Fruit fly (Drosophila melanogaster) whole organism: ENCODE results near the gene Evi5.

Source experiments
- CG8478 ChIP-seq: fragments of >200 bp; optimal IDR thresholded peaks from 2 replicates; lab custom pipeline; 2018; ENCODE audit warnings: inconsistent platforms
- Dll ChIP-seq: fragments of >200 bp; optimal IDR thresholded peaks from 2 replicates; lab custom pipeline; 2017
- EcR ChIP-seq, 2 experiments: fragments of >200 bp; optimal IDR thresholded peaks; 2 replicates each; lab custom pipeline; 2017; ENCODE audit warnings: missing biosample characterization in 2 of 2, missing genetic modification characterization in 2 of 2, missing genetic modification reagents in 2 of 2
- pan ChIP-seq: fragments of >200 bp; optimal IDR thresholded peaks from 2 replicates; lab custom pipeline; 2017
- psq ChIP-seq: fragments of >200 bp; optimal IDR thresholded peaks from 2 replicates; lab custom pipeline; 2017
- usp ChIP-seq: fragments of >200 bp; optimal IDR thresholded peaks from 2 replicates; lab custom pipeline; 2017; ENCODE audit warnings: missing biosample characterization, missing genetic modification characterization, mixed read lengths

Gene Evi5

DNA sequence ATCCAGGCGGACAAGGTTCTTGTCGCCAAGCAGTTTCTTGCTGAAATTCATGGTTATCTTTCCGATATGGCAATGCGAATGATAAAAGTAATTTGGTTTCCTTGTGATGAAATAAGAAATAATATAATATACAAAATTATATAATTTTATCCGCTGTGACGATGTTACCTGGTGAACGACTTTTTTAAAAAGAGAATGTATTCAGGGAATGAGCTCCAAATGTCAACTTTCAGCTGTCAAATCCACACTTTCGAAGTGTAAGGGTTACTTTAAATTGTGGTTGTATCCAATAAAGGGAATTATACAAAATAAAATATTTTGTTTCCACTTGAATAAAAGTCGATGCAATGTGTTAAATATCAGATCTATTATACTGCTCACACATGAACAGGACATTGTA is 37.3 kb upstream of the Evi5 start, which contains the start of gene CG33235:
Gene CG33235 (minus strand): TSS at position 101 of the 400 bp plus-strand sequence.
- TF ChIP-seq pan (lab: Kevin White, UChicago): no peak
- no peak for TF ChIP-seq usp
- no peak for TF ChIP-seq EcR (GFP tag; optimal IDR thresholded peaks at IDR 0.05; lab: Kevin White, UChicago)
- no peak for TF ChIP-seq CG8478 (lab: Kevin White, UChicago)
- TF ChIP-seq Dll (lab: Kevin White, UChicago): no peak

- TF ChIP-seq Dll (lab: Kevin White, UChicago) (no peak), CG8478 (lab: Kevin White, UChicago) (no peak), usp (no peak), EcR (GFP tag; optimal IDR thresholded peaks at IDR 0.05; lab: Kevin White, UChicago) (no peak), psq (no peak), pan (lab: Kevin White, UChicago) (no peak)
Observed at dm6 chrX:11485075-11485474, 30.9 kb upstream of the Evi5 start, which contains the start of gene Spase25. Gene Spase25 (plus strand): TSS chrX:11485250.

DNA sequence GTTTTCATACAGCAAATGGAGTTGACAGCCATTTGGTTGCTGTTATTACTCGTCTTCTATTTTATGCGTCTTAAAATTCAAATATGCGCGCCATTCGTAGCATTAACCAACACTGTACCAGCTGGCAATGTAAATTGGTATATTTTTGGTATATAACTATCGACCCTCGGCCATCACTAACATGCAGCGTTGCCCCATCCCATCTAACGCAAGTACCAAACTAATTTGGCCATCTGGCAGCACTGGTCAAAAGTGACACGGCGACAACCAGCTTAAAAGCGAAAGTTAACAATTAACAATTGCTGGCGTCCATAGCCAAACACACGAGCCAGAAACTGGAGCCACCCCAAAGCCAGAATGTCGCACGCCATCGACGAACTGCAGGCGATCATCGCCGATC is 29.1 kb upstream of the Evi5 start, which contains the start of gene Uba5:
Gene Uba5 (plus strand): TSS at position 222 of the 400 bp plus-strand sequence.
- TF ChIP-seq pan (lab: Kevin White, UChicago) (no peak), CG8478 (lab: Kevin White, UChicago) (no peak), usp (no peak), psq (no peak), Dll (lab: Kevin White, UChicago) (no peak), EcR (GFP tag; optimal IDR thresholded peaks at IDR 0.05; lab: Kevin White, UChicago) (no peak)

DNA sequence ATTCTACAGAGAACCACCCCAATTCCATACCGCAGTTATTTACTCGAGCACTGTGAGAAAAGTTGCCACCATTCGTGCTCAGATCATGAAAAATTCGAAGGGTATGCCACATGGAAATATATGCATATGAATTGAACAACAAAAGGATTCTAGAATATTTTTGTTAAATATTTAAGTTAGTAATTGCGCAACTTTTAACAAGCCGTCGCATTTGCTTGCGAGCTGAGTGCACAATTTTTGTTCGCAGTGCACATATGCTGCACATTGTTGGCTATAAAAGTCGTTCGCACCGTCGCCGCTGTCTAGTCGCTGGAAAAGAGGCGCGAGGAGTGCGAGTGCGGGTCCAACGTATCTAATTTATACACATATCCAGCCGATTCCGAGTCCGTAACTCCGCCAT is 22.6 kb upstream of the Evi5 start, which contains the start of gene Cyp4g15:
Gene Cyp4g15 (plus strand): TSS at position 301 of the 400 bp plus-strand sequence.
- TF ChIP-seq CG8478 (lab: Kevin White, UChicago) (no peak), pan (lab: Kevin White, UChicago) (no peak), Dll (lab: Kevin White, UChicago) (no peak), usp (no peak), psq (no peak), EcR (GFP tag; optimal IDR thresholded peaks at IDR 0.05; lab: Kevin White, UChicago) (no peak)

DNA sequence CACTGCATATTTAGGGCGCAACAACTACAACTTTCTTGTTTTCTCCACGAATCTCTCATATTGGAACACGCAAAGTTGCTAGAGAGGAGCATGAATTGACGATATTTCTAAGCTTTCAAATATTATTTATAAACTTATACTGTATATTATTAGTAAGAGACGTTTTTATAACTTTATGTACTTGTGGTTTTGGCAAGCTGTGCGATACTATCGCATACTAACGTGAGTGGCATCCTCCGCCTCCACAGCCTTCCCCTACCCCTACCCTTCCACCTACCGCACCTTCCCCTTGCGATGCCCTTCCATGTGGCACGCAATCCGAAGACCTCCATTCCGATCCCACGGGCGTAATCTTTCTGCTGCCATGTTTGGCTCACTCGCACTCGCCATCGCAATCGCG is 14.1 kb upstream of the Evi5 start:
- TF ChIP-seq psq (no peak), pan (lab: Kevin White, UChicago) (no peak), CG8478 (lab: Kevin White, UChicago) (no peak), usp (no peak), EcR (GFP tag; optimal IDR thresholded peaks at IDR 0.05; lab: Kevin White, UChicago) (no peak), Dll (lab: Kevin White, UChicago) (no peak)

- TF ChIP-seq usp (no peak), psq (no peak), EcR (GFP tag; optimal IDR thresholded peaks at IDR 0.05; lab: Kevin White, UChicago) (no peak), CG8478 (lab: Kevin White, UChicago) (no peak), pan (lab: Kevin White, UChicago) (no peak), Dll (lab: Kevin White, UChicago) (no peak)
Observed at dm6 chrX:11466757-11467156, 12.6 kb upstream of the Evi5 start.

- TF ChIP-seq pan (lab: Kevin White, UChicago): no peak
- TF ChIP-seq CG8478 (lab: Kevin White, UChicago): no peak
- no peak for TF ChIP-seq Dll (lab: Kevin White, UChicago)
- TF ChIP-seq usp: no peak
- TF ChIP-seq EcR (GFP tag; optimal IDR thresholded peaks at IDR 0.05; lab: Kevin White, UChicago): no peak
- no peak for TF ChIP-seq psq
Observed at dm6 chrX:11464047-11464446, 9.9 kb upstream of the Evi5 start.

- no peak for TF ChIP-seq EcR (GFP tag; optimal IDR thresholded peaks at IDR 0.05; lab: Kevin White, UChicago)
Observed at dm6 chrX:11458912-11459836, 5.0 kb upstream of the Evi5 start, which contains the start of gene CG43155. Gene CG43155 (plus strand): TSS chrX:11459786.

- TF ChIP-seq CG8478 (lab: Kevin White, UChicago) (no peak), Dll (lab: Kevin White, UChicago) (no peak), EcR (GFP tag; optimal IDR thresholded peaks at IDR 0.05; lab: Kevin White, UChicago) (no peak), usp (no peak), psq (no peak), pan (lab: Kevin White, UChicago) (no peak)
Observed at dm6 chrX:11457149-11457548, 3.0 kb upstream of the Evi5 start.

dm6 chrX:11453638-11454037 is 548 bp downstream of the Evi5 start:
- TF ChIP-seq CG8478 (lab: Kevin White, UChicago) (no peak), pan (lab: Kevin White, UChicago) (no peak), EcR (GFP tag; optimal IDR thresholded peaks at IDR 0.05; lab: Kevin White, UChicago) (no peak), psq (no peak), Dll (lab: Kevin White, UChicago) (no peak)

DNA sequence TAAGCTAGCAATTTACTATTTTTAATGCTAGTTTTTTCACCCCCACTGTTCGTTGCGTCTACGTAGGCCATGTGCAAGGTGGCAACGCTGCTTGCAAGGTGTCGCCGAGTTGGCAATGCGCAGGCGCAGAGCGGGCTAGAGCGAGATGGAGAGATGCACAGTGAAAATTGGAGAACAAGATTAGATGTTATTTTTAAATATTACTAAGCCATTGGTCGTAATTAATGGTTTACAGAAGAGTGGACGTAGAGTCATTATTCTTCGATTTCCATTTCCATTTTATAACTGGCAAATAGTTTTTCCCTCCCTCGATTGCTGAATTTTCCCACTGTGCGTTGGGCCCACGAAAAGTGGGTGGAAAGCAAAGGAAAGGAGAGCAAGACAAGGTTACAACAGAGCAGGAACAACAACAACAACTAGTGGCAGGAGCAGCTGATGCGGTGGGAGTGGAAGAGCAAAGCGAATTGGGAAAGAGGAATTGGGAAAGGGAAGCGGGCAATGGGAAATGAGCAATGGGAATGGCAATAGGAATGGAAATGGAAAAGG is 1.3 kb downstream of the Evi5 start:
- TF ChIP-seq EcR (GFP tag; optimal IDR thresholded peaks at IDR 0.05; lab: Kevin White, UChicago): no peak
- no peak for TF ChIP-seq psq
- TF ChIP-seq usp: no peak
- no peak for TF ChIP-seq CG8478 (lab: Kevin White, UChicago)
- no peak for TF ChIP-seq Dll (lab: Kevin White, UChicago)
- TF ChIP-seq pan (lab: Kevin White, UChicago): no peak

DNA sequence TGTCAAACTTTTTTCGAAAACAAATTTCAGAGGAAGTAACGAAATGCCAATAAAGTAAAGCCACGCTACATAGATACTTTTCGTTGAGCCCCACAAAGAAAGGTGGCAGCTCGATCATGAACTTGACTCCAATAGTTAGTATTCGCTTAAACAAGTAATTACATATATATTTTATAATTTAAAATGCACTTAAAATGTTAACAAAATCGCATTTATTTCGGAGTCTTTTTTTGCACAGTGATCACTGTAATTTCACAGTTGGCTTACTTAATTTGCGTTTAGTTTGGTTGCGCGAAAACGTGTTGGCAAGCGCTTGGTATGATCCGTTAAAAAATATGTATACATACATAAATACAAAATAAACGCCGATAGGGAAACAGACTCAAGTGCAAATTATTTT is 2.6 kb downstream of the Evi5 start:
- TF ChIP-seq pan (lab: Kevin White, UChicago): no peak
